Worm (Caenorhabditis elegans): ENCODE data around the gene nhr-31.

Gene nhr-31

ce11 chrIV:7976210-7976609, 53.1 kb downstream of the nhr-31 start, which contains the start of gene F57H12.6:
Gene F57H12.6, minus strand, starts transcription at chrIV:7976310.
- no peak for TF ChIP-seq sem-4 (tag; optimal IDR thresholded peaks at IDR 0.05)
- no peak for TF ChIP-seq lin-39 (tag; optimal IDR thresholded peaks at IDR 0.05)
- no peak for TF ChIP-seq egl-27 (tag; optimal IDR thresholded peaks at IDR 0.05)
- TF ChIP-seq nhr-12 (tag; optimal IDR thresholded peaks at IDR 0.05), result no peak
- no peak for TF ChIP-seq mdl-1 (tag; optimal IDR thresholded peaks at IDR 0.05)
- TF ChIP-seq ztf-4 (tag; optimal IDR thresholded peaks at IDR 0.05), result no peak
- no peak for TF ChIP-seq nhr-129 (tag; optimal IDR thresholded peaks at IDR 0.05)
